Fruit fly (Drosophila melanogaster) ovary, adult (tissue): ENCODE results near the gene Srx.
A peak's percentile ranks its signal among the peaks of the same experiment; 100 is the strongest.

Experiments used
- CG17801 ChIP-seq: fragments of 200-800 bp; optimal IDR thresholded peaks from 2 replicates; lab custom pipeline; 2019; ENCODE audit warnings: missing biosample characterization, mild to moderate bottlenecking, missing genetic modification characterization, moderate library complexity; ENCODE audit not compliant: partially characterized antibody

Gene Srx

dm6 chrX:17856458-17857277 lies at the start of gene Srx:
TSS of gene Srx (plus strand) at chrX:17856974.
- peak; percentile 65 for TF ChIP-seq CG17801

dm6 chrX:17812193-17812592 lies 44.6 kb upstream of the Srx start:
- no peak for TF ChIP-seq CG17801

- no peak for TF ChIP-seq CG17801
Observed at dm6 chrX:17814783-17815182, 42.0 kb upstream of the Srx start.

dm6 chrX:17816437-17816836 lies 40.3 kb upstream of the Srx start:
- TF ChIP-seq CG17801 = no peak

- no peak for TF ChIP-seq CG17801
Observed at dm6 chrX:17819635-17820139, 37.1 kb upstream of the Srx start, which contains the start of gene CG12986. TSS of gene CG12986 (minus strand) at chrX:17819685.

dm6 chrX:17820252-17820651 lies 36.5 kb upstream of the Srx start:
- no peak for TF ChIP-seq CG17801

dm6 chrX:17821466-17821865 lies 35.3 kb upstream of the Srx start:
- TF ChIP-seq CG17801 = no peak

dm6 chrX:17826807-17827703 lies 29.7 kb upstream of the Srx start, which contains the start of gene Socs16D:
TSS of gene Socs16D (minus strand) at chrX:17827564.
- peak; percentile 61 for TF ChIP-seq CG17801

- TF ChIP-seq CG17801 = no peak
Observed at dm6 chrX:17828298-17829033, 28.3 kb upstream of the Srx start.

dm6 chrX:17829083-17829997 lies 27.4 kb upstream of the Srx start:
- peak; percentile 87 for TF ChIP-seq CG17801

dm6 chrX:17830211-17830616 lies 26.6 kb upstream of the Srx start:
- no peak for TF ChIP-seq CG17801

- no peak for TF ChIP-seq CG17801
Observed at dm6 chrX:17830644-17831043, 26.1 kb upstream of the Srx start, which contains the start of gene CG6398. TSS of gene CG6398 (plus strand) at chrX:17830828.

- TF ChIP-seq CG17801 = peak; percentile 21
Observed at dm6 chrX:17832163-17833014, 24.4 kb upstream of the Srx start.

- TF ChIP-seq CG17801 = no peak
Observed at dm6 chrX:17833986-17834385, 22.8 kb upstream of the Srx start.
